Fruit fly (Drosophila melanogaster): Measurements from ENCODE around the gene CG8031.

- TF ChIP-seq EcR (GFP tag; optimal IDR thresholded peaks at IDR 0.05) (no peak), pan (optimal IDR thresholded peaks at IDR 0.05) (no peak), psq (optimal IDR thresholded peaks at IDR 0.05) (no peak), CG8478 (optimal IDR thresholded peaks at IDR 0.05) (no peak), usp (GFP tag; optimal IDR thresholded peaks at IDR 0.05) (no peak), Dll (optimal IDR thresholded peaks at IDR 0.05) (no peak)
Observed at dm6 chr3R:12975223-12975622, 35.9 kb downstream of the CG8031 start.
